Fruit fly (Drosophila melanogaster) whole organism, adult: ENCODE measurements around the gene CG9444.

ENCODE experiments used
- CG11617 ChIP-seq: fragments of 200-800 bp; sonication (Bioruptor generic); optimal IDR thresholded peaks from 2 replicates; lab custom pipeline; 2017; ENCODE audit warnings: mild to moderate bottlenecking, missing biosample characterization, missing genetic modification reagents, missing genetic modification characterization
- CG12768 ChIP-seq: fragments of 200-800 bp; sonication (Bioruptor generic); optimal IDR thresholded peaks from 2 replicates; lab custom pipeline; 2017; ENCODE audit warnings: missing biosample characterization, missing genetic modification characterization, mild to moderate bottlenecking, moderate library complexity, missing genetic modification reagents
- CG14711 ChIP-seq: fragments of 200-800 bp; sonication (Bioruptor generic); optimal IDR thresholded peaks from 2 replicates; lab custom pipeline; 2018; ENCODE audit warnings: missing biosample characterization, mild to moderate bottlenecking, missing genetic modification characterization, moderate library complexity
- CG33017 ChIP-seq: fragments of 200-800 bp; sonication (Bioruptor generic); optimal IDR thresholded peaks from 2 replicates; lab custom pipeline; 2018; ENCODE audit warnings: missing biosample characterization, mild to moderate bottlenecking, missing genetic modification characterization, moderate library complexity
- CG7045 ChIP-seq: fragments of 200-800 bp; sonication (Bioruptor generic); optimal IDR thresholded peaks from 2 replicates; lab custom pipeline; 2017; ENCODE audit warnings: missing biosample characterization, mild to moderate bottlenecking, missing genetic modification characterization
- CG7101 ChIP-seq: fragments of 200-800 bp; sonication (Bioruptor generic); optimal IDR thresholded peaks from 2 replicates; lab custom pipeline; 2018; ENCODE audit warnings: missing biosample characterization, mild to moderate bottlenecking, missing genetic modification characterization, moderate library complexity
- Crg-1 ChIP-seq: fragments of 200-800 bp; sonication (Bioruptor generic); optimal IDR thresholded peaks from 2 replicates; lab custom pipeline; 2016; ENCODE audit warnings: missing biosample characterization, missing genetic modification characterization
- bab1 ChIP-seq: fragments of 200-800 bp; sonication (Bioruptor generic); optimal IDR thresholded peaks from 3 replicates; lab custom pipeline; 2019; ENCODE audit warnings: missing biosample characterization, mild to moderate bottlenecking, missing genetic modification characterization, moderate library complexity
- cic ChIP-seq: fragments of 200-800 bp; sonication (Bioruptor generic); optimal IDR thresholded peaks from 2 replicates; lab custom pipeline; 2017; ENCODE audit warnings: missing biosample characterization, mild to moderate bottlenecking, missing genetic modification characterization, moderate library complexity
- kay ChIP-seq: fragments of 200-800 bp; sonication (Bioruptor generic); peaks from one replicate; lab custom pipeline; 2016; ENCODE audit warnings: missing biosample characterization, missing genetic modification characterization, borderline replicate concordance
- ovo ChIP-seq: fragments of 200-800 bp; sonication (Bioruptor generic); optimal IDR thresholded peaks from 2 replicates; lab custom pipeline; 2016; ENCODE audit warnings: missing biosample characterization, missing genetic modification characterization
- pad ChIP-seq: fragments of 200-800 bp; sonication (Bioruptor generic); optimal IDR thresholded peaks from 3 replicates; lab custom pipeline; 2017; ENCODE audit warnings: missing biosample characterization, missing genetic modification characterization, mild to moderate bottlenecking, moderate library complexity, missing genetic modification reagents
- tj ChIP-seq: fragments of 200-800 bp; sonication (Bioruptor generic); optimal IDR thresholded peaks from 3 replicates; lab custom pipeline; 2017; ENCODE audit warnings: missing biosample characterization, mild to moderate bottlenecking, missing genetic modification characterization, moderate library complexity
- toe ChIP-seq: fragments of 200-800 bp; sonication (Bioruptor generic); optimal IDR thresholded peaks from 2 replicates; lab custom pipeline; 2016; ENCODE audit warnings: missing biosample characterization, missing genetic modification characterization

DNA sequence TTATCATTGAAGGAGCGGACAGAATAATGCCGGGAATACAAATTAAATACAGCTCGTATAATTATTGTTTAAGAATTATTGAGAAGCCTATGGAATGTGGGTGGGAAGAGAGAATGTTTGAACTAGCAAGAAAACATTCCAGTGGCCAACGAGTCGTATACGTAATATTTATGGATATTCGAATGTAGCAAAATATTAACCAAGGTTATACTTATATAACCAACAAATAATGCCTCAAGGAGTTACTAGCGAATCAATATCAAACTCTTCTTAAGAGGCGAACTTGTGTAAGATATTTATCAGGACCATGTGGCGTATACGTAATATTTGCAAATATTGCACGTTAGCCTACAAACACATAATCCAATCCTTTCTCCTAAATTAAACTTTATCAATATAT, 18.7 kb downstream of the CG9444 start:
- no peak for TF ChIP-seq ovo (GFP tag; lab: Kevin White, UChicago)
- TF ChIP-seq CG7101 (tag; lab: Kevin White, UChicago), result no peak
- no peak for TF ChIP-seq tj (GFP tag; lab: Kevin White, UChicago)
- TF ChIP-seq CG14711 (tag; lab: Kevin White, UChicago), result no peak
- no peak for TF ChIP-seq bab1
- TF ChIP-seq CG33017 (tag; lab: Kevin White, UChicago), result no peak
- TF ChIP-seq pad (GFP tag; lab: Kevin White, UChicago), result no peak
- no peak for TF ChIP-seq Crg-1 (GFP tag; lab: Kevin White, UChicago)
- no peak for TF ChIP-seq CG7045 (GFP tag; lab: Kevin White, UChicago)
- no peak for TF ChIP-seq cic (GFP tag; lab: Kevin White, UChicago)
- no peak for TF ChIP-seq CG12768
- TF ChIP-seq kay, result no peak
- no peak for TF ChIP-seq toe (GFP tag; lab: Kevin White, UChicago)
- TF ChIP-seq CG11617, result no peak
